Worm (Caenorhabditis elegans): Measurements from ENCODE around the gene lrpr-1.

The lrpr-1 gene

ce11 chrV:5917707-5918106, at the start of gene lrpr-1:
Gene lrpr-1, minus strand, starts transcription at chrV:5917891.
- TF ChIP-seq dpl-1 (GFP tag; optimal IDR thresholded peaks at IDR 0.05), result peak; percentile 99
- TF ChIP-seq ceh-62 (tag; optimal IDR thresholded peaks at IDR 0.05), result no peak
- peak; percentile 97 for TF ChIP-seq ZK337.2 (GFP tag; IDR thresholded peaks at IDR 0.05)
- peak; percentile 3 for TF ChIP-seq fkh-10 (GFP tag; optimal IDR thresholded peaks at IDR 0.05)
- peak; percentile 52 for TF ChIP-seq F49E8.2 (tag; optimal IDR thresholded peaks at IDR 0.05; ENCODE audit: borderline replicate concordance)
- TF ChIP-seq cey-2 (tag; optimal IDR thresholded peaks at IDR 0.05; ENCODE audit: borderline replicate concordance, insufficient read depth), result no peak
- TF ChIP-seq dmd-9 (GFP tag; IDR thresholded peaks at IDR 0.05), result peak; percentile 91
- TF ChIP-seq tag-97 (GFP tag; IDR thresholded peaks at IDR 0.05), result peak; percentile 81; the same call in 1 of the 2 replicates
- TF ChIP-seq sdz-12 (GFP tag; optimal IDR thresholded peaks at IDR 0.05), result no peak
- no peak for TF ChIP-seq zip-11 (GFP tag; IDR thresholded peaks at IDR 0.05)
- no peak for TF ChIP-seq saeg-2 (GFP tag; IDR thresholded peaks at IDR 0.05)
- no peak for TF ChIP-seq pqm-1 (tag; optimal IDR thresholded peaks at IDR 0.05)
- no peak for TF ChIP-seq Y105C5A.15 (GFP tag; IDR thresholded peaks at IDR 0.05)
- peak; percentile 55 for TF ChIP-seq F10B5.3 (tag; optimal IDR thresholded peaks at IDR 0.05)
- peak; percentile 38 for TF ChIP-seq duxl-1 (tag; optimal IDR thresholded peaks at IDR 0.05; ENCODE audit: poor library complexity)
- TF ChIP-seq dmd-8 (GFP tag; IDR thresholded peaks at IDR 0.05), result no peak
- TF ChIP-seq hlh-30 (tag; optimal IDR thresholded peaks at IDR 0.05; ENCODE audit: insufficient read depth), result peak; percentile 52
- no peak for TF ChIP-seq spr-1 (tag; optimal IDR thresholded peaks at IDR 0.05)
- TF ChIP-seq ceh-28 (tag; optimal IDR thresholded peaks at IDR 0.05), result no peak
- 0 out of 2 replicates have a peak, but pooled peaks have one; percentile 49 for TF ChIP-seq mxl-2 (GFP tag; conservative IDR thresholded peaks at IDR 0.05)
- peak; percentile 93 for TF ChIP-seq Y48G9A.11 (GFP tag; IDR thresholded peaks at IDR 0.05)
- TF ChIP-seq zfp-2 (tag; optimal IDR thresholded peaks at IDR 0.05), result no peak
- 0 out of 2 replicates have a peak, but pooled peaks have one; percentile 18 for TF ChIP-seq ceh-44 (GFP tag; IDR thresholded peaks at IDR 0.05)
- peak in 1 of 2 experiments; percentile 92 for TF ChIP-seq hif-1 (tag; optimal IDR thresholded peaks at IDR 0.05)
- no peak for TF ChIP-seq ceh-82 (tag; optimal IDR thresholded peaks at IDR 0.05)
- 0 out of 2 replicates have a peak, but pooled peaks have one; percentile 49 for TF ChIP-seq D1046.2 (GFP tag; IDR thresholded peaks at IDR 0.05)
- no peak for TF ChIP-seq attf-4 (tag; optimal IDR thresholded peaks at IDR 0.05)
- peak; percentile 30 for TF ChIP-seq jun-1 (tag; optimal IDR thresholded peaks at IDR 0.05)
- no peak for TF ChIP-seq zip-2 (tag; optimal IDR thresholded peaks at IDR 0.05)
- TF ChIP-seq zfp-3 (GFP tag; conservative IDR thresholded peaks at IDR 0.05), result no peak; the same call in 1 of the 2 replicates
- TF ChIP-seq mes-2 (tag; optimal IDR thresholded peaks at IDR 0.05; ENCODE audit: poor library complexity, severe bottlenecking), result peak; percentile 99
- peak; percentile 65 for TF ChIP-seq rbr-2 (tag; optimal IDR thresholded peaks at IDR 0.05)
- TF ChIP-seq T20F7.1 (GFP tag; optimal IDR thresholded peaks at IDR 0.05), result peak; percentile 81
- TF ChIP-seq hmg-1.1 (GFP tag; IDR thresholded peaks at IDR 0.05), result peak; percentile 66
- 0 out of 2 replicates have a peak, but pooled peaks have one; percentile 23 for TF ChIP-seq mdt-29 (GFP tag; IDR thresholded peaks at IDR 0.05)
- no peak for TF ChIP-seq egl-43 (GFP tag; IDR thresholded peaks at IDR 0.05)
- TF ChIP-seq aha-1 (tag), result peak; percentile 84
- TF ChIP-seq skn-1 (tag; optimal IDR thresholded peaks at IDR 0.05), result no peak
- peak; percentile 85 for TF ChIP-seq madf-9 (GFP tag; conservative IDR thresholded peaks at IDR 0.05)
- TF ChIP-seq madf-5 (GFP tag; IDR thresholded peaks at IDR 0.05), result 0 out of 4 replicates have a peak, but pooled peaks of 1 of the 2 experiments have one; percentile 81
- TF ChIP-seq ama-1 (optimal IDR thresholded peaks at IDR 0.05), result no peak
- peak; percentile 43 for TF ChIP-seq nhr-11 (tag; optimal IDR thresholded peaks at IDR 0.05)
- no peak for TF ChIP-seq lin-1 (GFP tag; IDR thresholded peaks at IDR 0.05)
- TF ChIP-seq unc-130 (GFP tag; optimal IDR thresholded peaks at IDR 0.05), result peak; percentile 92
- peak; percentile 75 for TF ChIP-seq nhr-6 (tag; optimal IDR thresholded peaks at IDR 0.05)
- TF ChIP-seq lim-7 (GFP tag; IDR thresholded peaks at IDR 0.05), result no peak
- no peak for TF ChIP-seq ZK546.5 (tag; optimal IDR thresholded peaks at IDR 0.05)
- no peak for TF ChIP-seq ceh-32 (tag; optimal IDR thresholded peaks at IDR 0.05; ENCODE audit: poor library complexity)
- TF ChIP-seq ceh-20 (GFP tag; IDR thresholded peaks at IDR 0.05), result peak; percentile 78
- peak; percentile 12 for TF ChIP-seq lin-13 (GFP tag; optimal IDR thresholded peaks at IDR 0.05)

Measured in whole organism, L4 larva.